Fruit fly (Drosophila melanogaster) whole organism, embryonic: Measurements from ENCODE around the gene Glt.

Experiments
- Abd-B ChIP-seq: fragments of 200-800 bp; sonication (Bioruptor generic); optimal IDR thresholded peaks from 2 replicates; lab custom pipeline; 2018; ENCODE audit warnings: missing biosample characterization, mild to moderate bottlenecking, missing genetic modification characterization, moderate library complexity
- Bteb2 ChIP-seq: fragments of 200-800 bp; sonication (Bioruptor generic); optimal IDR thresholded peaks from 2 replicates; lab custom pipeline; 2016; ENCODE audit warnings: missing biosample characterization, missing genetic modification characterization
- CG11085 ChIP-seq: fragments of 200-800 bp; sonication (Bioruptor generic); IDR thresholded peaks from 2 replicates; pipeline ENCODE4 v1.3.6; 2022; ENCODE audit warnings: missing biosample characterization, missing genetic modification characterization
- CG13296 ChIP-seq: fragments of 200-800 bp; sonication (Bioruptor generic); optimal IDR thresholded peaks from 3 replicates; lab custom pipeline; 2018; ENCODE audit warnings: missing biosample characterization, mild to moderate bottlenecking, missing genetic modification characterization
- CG14014 ChIP-seq: fragments of 200-800 bp; sonication (Bioruptor generic); IDR thresholded peaks from 2 replicates; pipeline ENCODE4 v1.3.6; 2022; ENCODE audit warnings: missing biosample characterization, missing genetic modification characterization
- CG17186 ChIP-seq: fragments of 200-800 bp; sonication (Bioruptor generic); optimal IDR thresholded peaks from 3 replicates; lab custom pipeline; 2017; ENCODE audit warnings: missing biosample characterization, missing genetic modification reagents, missing genetic modification characterization
- CG17612 ChIP-seq: fragments of 200-800 bp; sonication (Bioruptor generic); IDR thresholded peaks from 2 replicates; pipeline ENCODE4 v1.3.6; 2022; ENCODE audit warnings: missing biosample characterization, missing genetic modification characterization
- CG18011 ChIP-seq: fragments of 200-800 bp; sonication (Bioruptor generic); optimal IDR thresholded peaks from 2 replicates; lab custom pipeline; 2017; ENCODE audit warnings: missing biosample characterization, missing genetic modification characterization, mild to moderate bottlenecking, moderate library complexity, missing genotype
- CG2129 ChIP-seq: fragments of 200-800 bp; sonication (Bioruptor generic); IDR thresholded peaks from 2 replicates; pipeline ENCODE4 v1.3.6; 2022; ENCODE audit warnings: missing biosample characterization, missing genetic modification characterization; ENCODE audit not compliant: partially characterized antibody
- CG2875 ChIP-seq: fragments of 200-800 bp; sonication (Bioruptor generic); optimal IDR thresholded peaks from 2 replicates; lab custom pipeline; 2017; ENCODE audit warnings: missing biosample characterization, mild to moderate bottlenecking, missing genetic modification characterization, missing genetic modification reagents
- CG32532 ChIP-seq: fragments of 200-800 bp; sonication (Bioruptor generic); IDR thresholded peaks from 2 replicates; pipeline ENCODE4 v1.3.6; 2022; ENCODE audit warnings: missing biosample characterization, missing genetic modification characterization
- CG5180 ChIP-seq: fragments of 200-800 bp; sonication (Bioruptor generic); optimal IDR thresholded peaks from 3 replicates; lab custom pipeline; 2017; ENCODE audit warnings: missing biosample characterization, missing genetic modification characterization, mild to moderate bottlenecking, moderate library complexity, missing genetic modification reagents
- CG6254 ChIP-seq: fragments of 200-800 bp; sonication (Bioruptor generic); optimal IDR thresholded peaks from 3 replicates; lab custom pipeline; 2017; ENCODE audit warnings: mild to moderate bottlenecking, missing biosample characterization, missing genetic modification reagents, missing genetic modification characterization
- CG8290 ChIP-seq, 3 experiments: fragments of 200-800 bp; sonication (Bioruptor generic); optimal IDR thresholded peaks; 2 replicates each; lab custom pipeline; 2016 to 2019; ENCODE audit warnings: missing biosample characterization in 3 of 3, missing genetic modification characterization in 3 of 3, mild to moderate bottlenecking in 2 of 3, moderate library complexity in 1 of 3
- CG9609 ChIP-seq: fragments of 200-800 bp; sonication (Bioruptor generic); optimal IDR thresholded peaks from 3 replicates; lab custom pipeline; 2016; ENCODE audit warnings: missing biosample characterization, missing genetic modification characterization
- Dip2 ChIP-seq: fragments of 200-800 bp; sonication (Bioruptor generic); IDR thresholded peaks from 2 replicates; pipeline ENCODE4 v1.3.6; 2022; ENCODE audit warnings: missing biosample characterization, missing genetic modification characterization
- Fer3 ChIP-seq: fragments of 200-800 bp; sonication (Bioruptor generic); optimal IDR thresholded peaks from 2 replicates; lab custom pipeline; 2018; ENCODE audit warnings: missing biosample characterization, mild to moderate bottlenecking, missing genetic modification characterization, moderate library complexity
- Gug ChIP-seq: fragments of 200-800 bp; sonication (Bioruptor generic); IDR thresholded peaks from 4 replicates; pipeline ENCODE4 v1.3.6; 2022; ENCODE audit warnings: missing biosample characterization, missing genetic modification characterization
- HHEX ChIP-seq: fragments of 200-800 bp; sonication (Bioruptor generic); optimal IDR thresholded peaks from 3 replicates; lab custom pipeline; 2017; ENCODE audit warnings: missing biosample characterization, mild to moderate bottlenecking, missing genetic modification characterization, missing genetic modification reagents
- Kr ChIP-seq: fragments of 200-800 bp; sonication (Bioruptor generic); optimal IDR thresholded peaks from 2 replicates; lab custom pipeline; 2017; ENCODE audit warnings: missing biosample characterization, mild to moderate bottlenecking, missing genetic modification characterization
- MTF-1 ChIP-seq: fragments of 200-800 bp; sonication (Bioruptor generic); optimal IDR thresholded peaks from 2 replicates; lab custom pipeline; 2018; ENCODE audit warnings: missing biosample characterization, mild to moderate bottlenecking, missing genetic modification characterization, borderline replicate concordance
- PHDP ChIP-seq: fragments of 200-800 bp; sonication (Bioruptor generic); optimal IDR thresholded peaks from 3 replicates; lab custom pipeline; 2018; ENCODE audit warnings: missing biosample characterization, mild to moderate bottlenecking, missing genetic modification characterization, moderate library complexity
- Ravus ChIP-seq: fragments of 200-800 bp; sonication (Bioruptor generic); IDR thresholded peaks from 2 replicates; pipeline ENCODE4 v1.3.6; 2022; ENCODE audit warnings: missing biosample characterization, missing genetic modification characterization
- Rfx ChIP-seq: fragments of 200-800 bp; sonication (Bioruptor generic); IDR thresholded peaks from 2 replicates; pipeline ENCODE4 v1.3.6; 2022; ENCODE audit warnings: missing biosample characterization, missing genetic modification characterization
- Side ChIP-seq: fragments of 200-800 bp; sonication (Bioruptor generic); optimal IDR thresholded peaks from 2 replicates; lab custom pipeline; 2016; ENCODE audit warnings: missing biosample characterization, missing genetic modification characterization
- Xrp1 ChIP-seq: fragments of 200-800 bp; sonication (Bioruptor generic); IDR thresholded peaks from 2 replicates; pipeline ENCODE4 v1.3.6; 2022; ENCODE audit warnings: missing biosample characterization, missing genetic modification characterization
- ac ChIP-seq: fragments of 200-800 bp; sonication (Bioruptor generic); optimal IDR thresholded peaks from 3 replicates; lab custom pipeline; 2017; ENCODE audit warnings: missing biosample characterization, mild to moderate bottlenecking, missing genetic modification characterization
- bbx ChIP-seq: fragments of 200-800 bp; sonication (Bioruptor generic); IDR thresholded peaks from 2 replicates; pipeline ENCODE4 v1.3.6; 2022; ENCODE audit warnings: missing biosample characterization, missing genetic modification characterization; ENCODE audit not compliant: partially characterized antibody
- bigmax ChIP-seq: fragments of 200-800 bp; sonication (Bioruptor generic); optimal IDR thresholded peaks from 2 replicates; lab custom pipeline; 2018; ENCODE audit warnings: missing biosample characterization, mild to moderate bottlenecking, missing genetic modification characterization
- cas ChIP-seq: fragments of 200-800 bp; sonication (Bioruptor generic); IDR thresholded peaks from 2 replicates; pipeline ENCODE4 v1.3.6; 2022; ENCODE audit warnings: missing biosample characterization, missing genetic modification characterization
- caup ChIP-seq: fragments of 200-800 bp; sonication (Bioruptor generic); optimal IDR thresholded peaks from 3 replicates; lab custom pipeline; 2017; ENCODE audit warnings: missing biosample characterization, mild to moderate bottlenecking, missing genetic modification characterization, moderate library complexity; ENCODE audit not compliant: severe bottlenecking
- chn ChIP-seq: fragments of 200-800 bp; sonication (Bioruptor generic); optimal IDR thresholded peaks from 2 replicates; lab custom pipeline; 2016; ENCODE audit warnings: missing biosample characterization, missing genetic modification characterization
- danr ChIP-seq: fragments of 200-800 bp; sonication (Bioruptor generic); IDR thresholded peaks from 2 replicates; pipeline ENCODE4 v1.3.6; 2022; ENCODE audit warnings: missing biosample characterization, missing genetic modification characterization
- dmrt99B ChIP-seq: fragments of 200-800 bp; sonication (Bioruptor generic); optimal IDR thresholded peaks from 2 replicates; lab custom pipeline; 2018; ENCODE audit warnings: missing biosample characterization, mild to moderate bottlenecking, missing genetic modification characterization, moderate library complexity
- gem ChIP-seq: fragments of 200-800 bp; sonication (Bioruptor generic); optimal IDR thresholded peaks from 2 replicates; lab custom pipeline; 2019; ENCODE audit warnings: missing biosample characterization, mild to moderate bottlenecking, missing genetic modification characterization, moderate library complexity
- gfzf ChIP-seq: fragments of 200-800 bp; sonication (Bioruptor generic); optimal IDR thresholded peaks from 2 replicates; lab custom pipeline; 2016; ENCODE audit warnings: missing biosample characterization, mild to moderate bottlenecking, missing genetic modification characterization, moderate library complexity
- hth ChIP-seq: fragments of >200 bp; optimal IDR thresholded peaks from 2 replicates; lab custom pipeline; 2017; ENCODE audit warnings: inconsistent platforms
- ind ChIP-seq: fragments of 200-800 bp; sonication (Bioruptor generic); optimal IDR thresholded peaks from 3 replicates; lab custom pipeline; 2016; ENCODE audit warnings: missing biosample characterization, missing genetic modification characterization
- nerfin-1 ChIP-seq: fragments of 200-800 bp; sonication (Bioruptor generic); optimal IDR thresholded peaks from 3 replicates; lab custom pipeline; 2019; ENCODE audit warnings: missing biosample characterization, mild to moderate bottlenecking, missing genetic modification characterization, moderate library complexity
- nerfin-2 ChIP-seq: fragments of 200-800 bp; sonication (Bioruptor generic); IDR thresholded peaks from 2 replicates; pipeline ENCODE4 v1.3.6; 2022; ENCODE audit warnings: missing biosample characterization, missing genetic modification characterization; ENCODE audit not compliant: partially characterized antibody
- otp ChIP-seq: fragments of 200-800 bp; sonication (Bioruptor generic); IDR thresholded peaks from 3 replicates; pipeline ENCODE4, ENCODE4 v1.3.6; 2022; ENCODE audit warnings: missing biosample characterization, missing genetic modification characterization
- phol ChIP-seq: fragments of 200-800 bp; sonication (Bioruptor generic); optimal IDR thresholded peaks from 3 replicates; lab custom pipeline; 2018; ENCODE audit warnings: missing biosample characterization, mild to moderate bottlenecking, missing genetic modification characterization, moderate library complexity
- pnt ChIP-seq: fragments of 200-800 bp; sonication (Bioruptor generic); optimal IDR thresholded peaks from 3 replicates; lab custom pipeline; 2016; ENCODE audit warnings: missing biosample characterization, missing genetic modification characterization
- sna ChIP-seq: fragments of 200-800 bp; sonication (Bioruptor generic); IDR thresholded peaks from 2 replicates; pipeline ENCODE4 v1.3.6; 2022; ENCODE audit warnings: missing biosample characterization, missing genetic modification characterization; ENCODE audit not compliant: partially characterized antibody
- sr ChIP-seq: fragments of 200-800 bp; sonication (Bioruptor generic); IDR thresholded peaks from 3 replicates; pipeline ENCODE4 v1.3.6; 2022; ENCODE audit warnings: missing biosample characterization, missing genetic modification characterization
- stc ChIP-seq: fragments of 200-800 bp; sonication (Bioruptor generic); IDR thresholded peaks from 2 replicates; pipeline ENCODE4 v1.3.6; 2022; ENCODE audit warnings: missing biosample characterization, missing genetic modification characterization
- unc-4 ChIP-seq: fragments of 200-800 bp; sonication (Bioruptor generic); IDR thresholded peaks from 2 replicates; pipeline ENCODE4 v1.3.6; 2022; ENCODE audit warnings: missing biosample characterization, missing genetic modification characterization; ENCODE audit not compliant: partially characterized antibody
- usp ChIP-seq: fragments of >200 bp; optimal IDR thresholded peaks from 2 replicates; lab custom pipeline; 2017; ENCODE audit warnings: missing biosample characterization, missing genetic modification characterization

The Glt gene

DNA sequence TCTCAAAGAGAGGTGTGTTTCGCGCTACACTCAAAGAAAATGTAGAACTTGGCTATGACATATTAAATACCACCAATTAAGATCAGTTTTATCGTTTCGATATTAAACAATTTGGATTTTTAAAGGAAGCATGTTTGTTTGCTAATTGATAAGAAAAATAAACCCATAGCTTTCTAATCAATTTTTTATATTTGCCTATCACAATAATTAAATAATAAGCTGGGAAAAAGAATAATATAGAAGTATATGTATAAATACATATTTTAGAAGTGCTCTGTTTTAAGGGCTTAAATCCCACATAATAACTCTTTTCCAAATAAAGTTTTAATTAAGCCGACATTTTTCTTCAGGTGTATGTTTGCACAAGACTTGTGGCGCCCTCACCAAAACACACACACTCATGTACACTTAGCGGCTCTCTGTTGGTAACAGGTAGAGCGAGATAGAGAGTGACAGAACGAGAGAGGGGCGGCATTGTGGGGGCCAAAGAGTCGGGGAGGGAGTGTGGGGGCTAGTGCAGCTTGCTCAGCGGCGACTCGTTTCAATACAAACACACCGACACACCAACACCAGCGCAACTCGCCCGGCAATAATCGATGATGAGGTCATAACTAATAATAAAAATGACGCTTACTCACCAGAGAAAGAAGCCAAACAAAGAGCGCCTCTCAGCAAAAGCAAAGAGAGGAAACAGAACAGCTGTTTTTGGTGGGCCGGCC is 45.3 kb downstream of the Glt start (continued):
- TF ChIP-seq CG5180: peak; percentile 82
- TF ChIP-seq PHDP: peak; percentile 94
- peak; percentile 86 for TF ChIP-seq caup
- TF ChIP-seq Gug: 0 out of 4 replicates have a peak, but pooled peaks have one; percentile 31
- no peak; the same call in 1 of the 2 replicates for TF ChIP-seq cas
- TF ChIP-seq CG13296 (GFP tag; lab: Kevin White, UChicago): peak; percentile 91
- TF ChIP-seq bigmax (GFP tag; lab: Kevin White, UChicago): no peak
- peak; percentile 28 for TF ChIP-seq Side
- TF ChIP-seq pnt (GFP tag; lab: Kevin White, UChicago): peak; percentile 40
- TF ChIP-seq nerfin-2 (GFP tag; lab: Robert Waterston, UW): 0 out of 2 replicates have a peak, but pooled peaks have one; percentile 38
- TF ChIP-seq CG18011 (GFP tag; lab: Kevin White, UChicago): peak; percentile 76
- TF ChIP-seq CG32532 (GFP tag; lab: Robert Waterston, UW): peak; percentile 88
- TF ChIP-seq unc-4: peak; percentile 49
- peak; percentile 63 for TF ChIP-seq CG8290 (GFP tag; optimal IDR thresholded peaks at IDR 0.05; lab: Kevin White, UChicago)
- TF ChIP-seq CG8290 (tag; optimal IDR thresholded peaks at IDR 0.05; lab: Kevin White, UChicago): peak; percentile 29 to 72
- TF ChIP-seq Ravus (GFP tag; lab: Robert Waterston, UW): peak; percentile 53
- peak; percentile 48; the same call in 1 of the 3 replicates for TF ChIP-seq otp (GFP tag; lab: Robert Waterston, UW)
- peak; percentile 42; the same call in 1 of the 2 replicates for TF ChIP-seq bbx (GFP tag; lab: Robert Waterston, UW)
- peak; percentile 82 for TF ChIP-seq nerfin-1 (tag; lab: Kevin White, UChicago)
- no peak for TF ChIP-seq CG17612
- TF ChIP-seq CG14014 (GFP tag; lab: Robert Waterston, UW): peak; percentile 85
- TF ChIP-seq ind: peak; percentile 87
- TF ChIP-seq gfzf (GFP tag; lab: Kevin White, UChicago): no peak
- TF ChIP-seq CG17186 (GFP tag; lab: Kevin White, UChicago): no peak
- TF ChIP-seq CG6254 (GFP tag; lab: Kevin White, UChicago): peak; percentile 72
- peak; percentile 88 for TF ChIP-seq HHEX (GFP tag; lab: Kevin White, UChicago)
- peak; percentile 88 for TF ChIP-seq CG2875 (GFP tag; lab: Kevin White, UChicago)
- TF ChIP-seq danr (GFP tag; lab: Robert Waterston, UW): peak; percentile 66
- peak; percentile 95 for TF ChIP-seq dmrt99B (tag; lab: Kevin White, UChicago)
- peak; percentile 41; the same call in 1 of the 2 replicates for TF ChIP-seq sna (GFP tag; lab: Robert Waterston, UW)
- TF ChIP-seq stc: peak; percentile 80
- TF ChIP-seq sr (GFP tag; lab: Robert Waterston, UW): peak; percentile 80
- peak; percentile 92 for TF ChIP-seq phol
- TF ChIP-seq gem (tag; lab: Kevin White, UChicago): peak; percentile 97
- no peak for TF ChIP-seq Dip2
- TF ChIP-seq CG9609 (GFP tag; lab: Kevin White, UChicago): peak; percentile 29
- peak; percentile 80 for TF ChIP-seq Xrp1
- TF ChIP-seq CG2129: no peak
- peak; percentile 66 for TF ChIP-seq chn (GFP tag; lab: Kevin White, UChicago)
- TF ChIP-seq Kr: no peak
- TF ChIP-seq Abd-B (GFP tag; lab: Kevin White, UChicago): peak; percentile 86
- TF ChIP-seq CG11085 (GFP tag; lab: Robert Waterston, UW): peak; percentile 58; the same call in 1 of the 2 replicates
- TF ChIP-seq MTF-1 (GFP tag; lab: Kevin White, UChicago): no peak
- TF ChIP-seq hth (lab: Kevin White, UChicago): no peak
- peak; percentile 85; the same call in 1 of the 2 replicates for TF ChIP-seq Rfx (GFP tag; lab: Robert Waterston, UW)
- TF ChIP-seq Fer3 (tag; lab: Kevin White, UChicago): peak; percentile 86
- TF ChIP-seq ac (GFP tag; lab: Kevin White, UChicago): no peak
- TF ChIP-seq Bteb2: peak; percentile 65
- no peak for TF ChIP-seq usp (GFP tag; lab: Kevin White, UChicago)
